Worm (Caenorhabditis elegans) whole organism, early embryonic: ENCODE measurements around the gene ima-3.

Experiments used
- B0310.2 ChIP-seq: sonication (generic microtip); optimal IDR thresholded peaks from 2 replicates; lab custom pipeline; 2016; ENCODE audit warnings: mild to moderate bottlenecking, missing genetic modification characterization, missing compliant biosample characterization
- F13C5.2 ChIP-seq: sonication (generic microtip); optimal IDR thresholded peaks from 2 replicates; lab custom pipeline; 2017; ENCODE audit warnings: mild to moderate bottlenecking, missing genetic modification characterization, inconsistent platforms, missing compliant biosample characterization
- ama-1 ChIP-seq: fragments of 150-350 bp; optimal IDR thresholded peaks from 2 replicates; lab custom pipeline; 2014
- ceh-13 ChIP-seq: fragments of 200-800 bp; sonication (Bioruptor generic); optimal IDR thresholded peaks from 2 replicates; lab custom pipeline; 2018; ENCODE audit warnings: mild to moderate bottlenecking, missing genetic modification characterization, missing compliant biosample characterization
- ceh-36 ChIP-seq: sonication (generic microtip); optimal IDR thresholded peaks from 2 replicates; lab custom pipeline; 2016; ENCODE audit warnings: missing genetic modification characterization, inconsistent platforms, missing compliant biosample characterization
- ets-7 ChIP-seq: sonication (generic microtip); optimal IDR thresholded peaks from 2 replicates; lab custom pipeline; 2016; ENCODE audit warnings: missing genotype, missing genetic modification characterization, missing compliant biosample characterization
- flt-1 ChIP-seq: fragments of 200-800 bp; sonication (Bioruptor generic); IDR thresholded peaks from 2 replicates; pipeline ENCODE4 v1.3.6; 2022; ENCODE audit warnings: missing genetic modification characterization, missing compliant biosample characterization
- hnd-1 ChIP-seq: sonication (generic microtip); optimal IDR thresholded peaks from 2 replicates; lab custom pipeline; 2016; ENCODE audit warnings: missing genetic modification characterization, missing compliant biosample characterization
- pes-1 ChIP-seq: fragments of 200-800 bp; sonication (Bioruptor generic); IDR thresholded peaks from 2 replicates; pipeline ENCODE4 v1.3.6; 2022; ENCODE audit warnings: missing genetic modification reagents, missing genetic modification characterization, missing compliant biosample characterization
- scrt-1 ChIP-seq: fragments of 200-800 bp; sonication (Bioruptor generic); IDR thresholded peaks from 2 replicates; pipeline ENCODE4 v1.3.6; 2022; ENCODE audit warnings: missing genetic modification characterization, missing compliant biosample characterization
- sea-1 ChIP-seq: fragments of 200-800 bp; sonication (Bioruptor generic); conservative IDR thresholded peaks from 2 replicates; pipeline ENCODE4 v1.3.6; 2022; ENCODE audit warnings: missing genetic modification characterization, missing compliant biosample characterization
- tbx-11 ChIP-seq: fragments of 200-800 bp; sonication (Bioruptor generic); IDR thresholded peaks from 2 replicates; pipeline ENCODE4 v1.3.6; 2022; ENCODE audit warnings: missing genetic modification characterization, missing compliant biosample characterization
- tbx-37 ChIP-seq: fragments of 200-800 bp; sonication (Bioruptor generic); conservative IDR thresholded peaks from 2 replicates; pipeline ENCODE4 v1.3.6; 2022; ENCODE audit warnings: missing genetic modification reagents, missing genetic modification characterization, missing compliant biosample characterization
- tra-4 ChIP-seq: sonication (generic microtip); optimal IDR thresholded peaks from 2 replicates; lab custom pipeline; 2017; ENCODE audit warnings: missing genetic modification characterization, missing compliant biosample characterization

DNA sequence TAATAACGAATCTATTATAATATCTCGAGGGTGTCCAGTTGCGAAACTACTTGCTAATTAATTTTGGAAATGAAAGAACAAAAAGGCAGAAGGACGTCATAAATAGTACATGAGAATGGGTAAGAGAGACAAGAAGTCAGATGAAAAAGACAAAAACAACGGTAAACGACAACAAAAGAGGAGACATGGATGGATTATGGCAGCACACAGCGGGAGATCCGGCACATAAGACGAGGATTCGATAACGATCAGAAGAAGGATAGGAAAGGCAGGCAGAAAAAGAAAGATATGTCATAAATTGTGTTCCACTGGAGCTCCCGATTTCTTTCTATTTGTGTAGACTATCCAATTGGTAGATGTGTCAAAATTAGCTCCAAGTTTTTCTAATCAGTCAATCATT, 39.9 kb downstream of the ima-3 start:
- TF ChIP-seq flt-1 (no peak), pes-1 (no peak), ets-7 (tag; lab: Kevin White, UChicago) (no peak), ama-1 (no peak), hnd-1 (tag; lab: Kevin White, UChicago) (no peak), tbx-37 (no peak), sea-1 (GFP tag; lab: Robert Waterston, UW) (no peak), tra-4 (tag; lab: Kevin White, UChicago) (no peak), scrt-1 (GFP tag; lab: Robert Waterston, UW) (no peak), F13C5.2 (tag; lab: Kevin White, UChicago) (no peak), B0310.2 (tag; lab: Kevin White, UChicago) (no peak), ceh-36 (tag; lab: Kevin White, UChicago) (no peak), tbx-11 (GFP tag; lab: Robert Waterston, UW) (no peak), ceh-13 (GFP tag; lab: Kevin White, UChicago) (no peak)
